Worm (Caenorhabditis elegans): ENCODE measurements around the gene C45B11.2.

The C45B11.2 gene

DNA sequence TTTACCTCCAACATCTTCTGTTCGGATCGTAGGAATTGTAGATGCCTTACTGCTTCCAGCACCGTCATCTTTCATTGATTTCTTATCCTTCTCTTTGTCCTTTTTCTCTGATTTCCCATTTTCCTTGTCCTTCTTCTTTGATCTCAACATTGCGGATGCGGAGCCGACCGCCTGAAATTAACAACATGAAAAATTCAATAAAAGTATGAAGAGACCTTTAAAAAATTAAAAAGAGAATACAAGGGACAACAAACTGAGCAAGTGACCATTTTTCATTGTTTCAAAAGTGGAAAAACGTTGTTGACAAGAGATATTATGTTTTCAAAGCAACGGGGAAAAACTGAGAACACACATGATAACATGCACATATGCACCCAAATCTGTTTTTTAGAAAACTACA is 11.8 kb upstream of the C45B11.2 start:
- no peak for TF ChIP-seq tbx-11 (GFP tag; IDR thresholded peaks at IDR 0.05)
- no peak for TF ChIP-seq hmbx-1 (tag; optimal IDR thresholded peaks at IDR 0.05)
- TF ChIP-seq scrt-1 (GFP tag; IDR thresholded peaks at IDR 0.05) = no peak
- TF ChIP-seq tra-4 (tag; optimal IDR thresholded peaks at IDR 0.05) = no peak
- no peak for TF ChIP-seq flt-1 (GFP tag; IDR thresholded peaks at IDR 0.05)
- no peak for TF ChIP-seq sea-1 (GFP tag; conservative IDR thresholded peaks at IDR 0.05)
- no peak for TF ChIP-seq ets-7 (tag; optimal IDR thresholded peaks at IDR 0.05)
- no peak for TF ChIP-seq ama-1 (optimal IDR thresholded peaks at IDR 0.05)
- no peak for TF ChIP-seq ceh-13 (GFP tag; optimal IDR thresholded peaks at IDR 0.05)
- TF ChIP-seq ceh-36 (tag; optimal IDR thresholded peaks at IDR 0.05) = no peak
- no peak for TF ChIP-seq B0310.2 (tag; optimal IDR thresholded peaks at IDR 0.05)
- TF ChIP-seq pes-1 (GFP tag; IDR thresholded peaks at IDR 0.05) = no peak
- no peak for TF ChIP-seq hnd-1 (tag; optimal IDR thresholded peaks at IDR 0.05)
- TF ChIP-seq aly-1 (tag; optimal IDR thresholded peaks at IDR 0.05) = no peak
- TF ChIP-seq F13C5.2 (tag; optimal IDR thresholded peaks at IDR 0.05) = no peak

DNA sequence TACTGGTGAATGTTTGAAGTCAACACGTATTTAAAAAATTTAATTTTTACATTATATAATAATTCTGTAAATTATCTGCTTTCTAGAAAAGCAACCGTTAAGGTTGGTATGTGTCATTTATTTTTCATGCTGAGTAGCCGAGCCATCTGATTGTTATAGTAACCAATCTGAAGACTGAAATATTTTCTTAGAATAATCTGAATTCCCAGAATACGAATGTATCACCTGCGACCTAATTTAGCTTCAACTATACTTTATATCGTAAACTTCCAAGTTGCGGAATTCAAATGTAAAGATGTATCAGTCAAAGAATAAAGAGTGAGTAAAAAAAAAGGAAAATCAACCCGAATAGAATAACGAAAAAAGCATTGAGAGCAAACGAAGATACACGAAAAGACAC is 9.3 kb upstream of the C45B11.2 start:
- TF ChIP-seq scrt-1 (GFP tag; IDR thresholded peaks at IDR 0.05) (no peak), flt-1 (GFP tag; IDR thresholded peaks at IDR 0.05) (no peak), tbx-11 (GFP tag; IDR thresholded peaks at IDR 0.05) (no peak), tra-4 (tag; optimal IDR thresholded peaks at IDR 0.05) (no peak)

DNA sequence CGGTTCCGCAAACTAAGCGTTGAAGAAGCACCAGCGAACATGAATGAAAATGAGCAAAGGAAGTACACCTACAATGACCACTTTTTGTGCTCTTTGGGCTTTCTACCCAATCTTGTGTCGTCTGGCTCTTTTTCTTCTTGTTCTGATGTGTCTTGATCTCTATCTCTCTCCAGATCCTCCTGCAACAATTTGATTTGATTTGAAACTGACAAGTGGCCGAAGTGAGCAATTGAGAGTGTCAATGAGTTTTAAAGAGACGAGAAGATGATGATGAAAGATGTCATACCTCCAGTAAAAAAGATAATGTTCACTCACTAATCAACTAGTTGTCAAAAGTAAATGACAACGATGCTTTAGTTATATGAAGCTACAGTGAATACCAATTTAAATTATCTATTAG is 7.8 kb upstream of the C45B11.2 start, which contains the start of gene pptr-2:
Gene pptr-2 (minus strand): TSS at position 184 of the 400 bp plus-strand sequence.
- no peak for TF ChIP-seq ets-7 (tag; optimal IDR thresholded peaks at IDR 0.05)
- TF ChIP-seq hmg-4 (GFP tag; optimal IDR thresholded peaks at IDR 0.05) = no peak
- TF ChIP-seq ceh-36 (tag; optimal IDR thresholded peaks at IDR 0.05) = no peak
- TF ChIP-seq ceh-13 (GFP tag; optimal IDR thresholded peaks at IDR 0.05) = no peak
- no peak for TF ChIP-seq ama-1 (optimal IDR thresholded peaks at IDR 0.05)
- TF ChIP-seq hmbx-1 (tag; optimal IDR thresholded peaks at IDR 0.05) = no peak
- TF ChIP-seq hnd-1 (tag; optimal IDR thresholded peaks at IDR 0.05) = no peak
- no peak for TF ChIP-seq B0310.2 (tag; optimal IDR thresholded peaks at IDR 0.05)
- no peak for TF ChIP-seq aly-1 (tag; optimal IDR thresholded peaks at IDR 0.05)
- no peak for TF ChIP-seq tbx-11 (GFP tag; IDR thresholded peaks at IDR 0.05)
- no peak for TF ChIP-seq sea-1 (GFP tag; conservative IDR thresholded peaks at IDR 0.05)
- TF ChIP-seq pes-1 (GFP tag; IDR thresholded peaks at IDR 0.05) = no peak
- no peak for TF ChIP-seq scrt-1 (GFP tag; IDR thresholded peaks at IDR 0.05)
- TF ChIP-seq F13C5.2 (tag; optimal IDR thresholded peaks at IDR 0.05) = no peak
- no peak for TF ChIP-seq tra-4 (tag; optimal IDR thresholded peaks at IDR 0.05)
- no peak for TF ChIP-seq flt-1 (GFP tag; IDR thresholded peaks at IDR 0.05)
- no peak for TF ChIP-seq tbx-37 (GFP tag; conservative IDR thresholded peaks at IDR 0.05)

DNA sequence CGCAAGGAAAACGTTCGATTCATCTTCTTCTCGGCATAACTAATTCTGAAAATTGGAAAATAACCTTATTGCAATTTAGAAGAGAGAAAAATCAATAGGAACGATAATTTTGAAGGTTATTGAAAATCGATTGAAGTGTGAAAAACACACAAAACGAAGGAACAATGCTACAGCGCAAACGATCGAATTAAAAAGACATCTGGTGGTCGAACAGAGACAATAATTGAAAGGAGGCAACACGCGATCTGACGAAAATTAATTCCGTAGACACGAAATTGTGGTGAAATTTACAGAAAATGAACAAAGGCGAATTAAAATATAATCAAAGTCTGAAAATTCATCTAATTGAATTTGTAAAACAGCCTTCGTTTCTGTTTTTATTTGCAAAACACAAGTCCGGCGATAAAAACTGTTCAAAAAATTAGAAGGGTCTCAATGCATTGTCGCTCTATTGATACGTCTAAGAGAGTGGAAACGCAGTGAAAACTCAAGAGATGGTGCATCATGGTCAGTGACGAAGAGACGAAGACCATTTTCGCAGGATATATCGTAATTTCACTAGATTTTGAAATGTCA is 3.0 kb upstream of the C45B11.2 start, which contains the start of gene pak-2:
Gene pak-2 (minus strand): TSS at position 51 of the 576 bp plus-strand sequence.
- TF ChIP-seq ama-1 (optimal IDR thresholded peaks at IDR 0.05) (no peak), scrt-1 (GFP tag; IDR thresholded peaks at IDR 0.05) (no peak), B0310.2 (tag; optimal IDR thresholded peaks at IDR 0.05) (peak; percentile 38), aly-1 (tag; optimal IDR thresholded peaks at IDR 0.05) (no peak), tbx-37 (GFP tag; conservative IDR thresholded peaks at IDR 0.05) (0 out of 2 replicates have a peak, but pooled peaks have one; percentile 22), ceh-36 (tag; optimal IDR thresholded peaks at IDR 0.05) (no peak), F13C5.2 (tag; optimal IDR thresholded peaks at IDR 0.05) (peak; percentile 82), ets-7 (tag; optimal IDR thresholded peaks at IDR 0.05) (peak; percentile 74), tbx-11 (GFP tag; IDR thresholded peaks at IDR 0.05) (no peak), flt-1 (GFP tag; IDR thresholded peaks at IDR 0.05) (no peak), ceh-13 (GFP tag; optimal IDR thresholded peaks at IDR 0.05) (peak; percentile 25), hnd-1 (tag; optimal IDR thresholded peaks at IDR 0.05) (peak; percentile 25), hmg-4 (GFP tag; optimal IDR thresholded peaks at IDR 0.05) (no peak)

DNA sequence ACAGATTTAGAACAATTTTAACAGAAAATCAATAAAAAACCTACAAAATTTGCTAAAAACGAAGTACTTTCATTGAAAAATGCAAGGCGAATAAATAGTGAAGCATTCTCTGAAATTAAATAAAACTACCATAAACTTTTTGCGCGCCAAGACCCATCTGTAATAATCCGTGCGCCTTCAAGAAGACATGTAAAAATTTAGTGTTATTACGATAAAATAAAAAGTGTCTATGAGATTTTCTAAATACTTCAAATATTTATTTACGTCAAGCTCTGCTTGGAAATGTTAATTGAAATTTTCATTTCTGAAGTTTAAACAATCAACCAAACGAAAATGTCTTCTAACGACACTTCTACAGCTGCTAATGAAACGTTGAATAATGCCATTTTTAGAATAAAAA is 2.5 kb upstream of the C45B11.2 start, which contains the start of gene C45B11.9:
Gene C45B11.9 (plus strand): TSS at position 301 of the 400 bp plus-strand sequence.
- TF ChIP-seq pes-1 (GFP tag; IDR thresholded peaks at IDR 0.05) (no peak), tra-4 (tag; optimal IDR thresholded peaks at IDR 0.05) (no peak), F13C5.2 (tag; optimal IDR thresholded peaks at IDR 0.05) (no peak), flt-1 (GFP tag; IDR thresholded peaks at IDR 0.05) (no peak), ama-1 (optimal IDR thresholded peaks at IDR 0.05) (no peak), aly-1 (tag; optimal IDR thresholded peaks at IDR 0.05) (no peak), hmg-4 (GFP tag; optimal IDR thresholded peaks at IDR 0.05) (no peak), hmbx-1 (tag; optimal IDR thresholded peaks at IDR 0.05) (no peak), ceh-36 (tag; optimal IDR thresholded peaks at IDR 0.05) (no peak), ets-7 (tag; optimal IDR thresholded peaks at IDR 0.05) (no peak), ceh-13 (GFP tag; optimal IDR thresholded peaks at IDR 0.05) (no peak), tbx-37 (GFP tag; conservative IDR thresholded peaks at IDR 0.05) (no peak), hnd-1 (tag; optimal IDR thresholded peaks at IDR 0.05) (no peak), B0310.2 (tag; optimal IDR thresholded peaks at IDR 0.05) (no peak), tbx-11 (GFP tag; IDR thresholded peaks at IDR 0.05) (no peak), scrt-1 (GFP tag; IDR thresholded peaks at IDR 0.05) (no peak), sea-1 (GFP tag; conservative IDR thresholded peaks at IDR 0.05) (no peak)

DNA sequence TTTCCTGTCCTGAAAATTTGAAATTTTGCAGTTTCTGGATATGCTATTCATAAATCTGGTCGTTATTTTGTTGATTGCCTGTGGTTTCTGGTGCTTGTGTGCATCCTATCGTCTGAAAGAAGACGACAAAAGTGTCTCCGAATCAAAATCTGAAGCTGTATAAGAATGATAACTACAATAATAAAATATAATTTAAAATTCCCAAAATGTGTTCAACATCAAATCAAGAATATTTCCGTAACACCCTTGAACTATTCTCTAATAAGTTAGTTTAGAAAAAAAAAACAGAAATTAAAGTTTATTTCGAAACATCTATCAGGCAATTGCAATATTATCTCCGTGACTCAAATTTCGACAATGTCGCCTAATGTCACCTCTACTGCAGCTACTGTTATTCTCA is 2.0 kb upstream of the C45B11.2 start, which contains the start of gene C45B11.8:
Gene C45B11.8 (plus strand): TSS at position 301 of the 400 bp plus-strand sequence.
- no peak for TF ChIP-seq tbx-37 (GFP tag; conservative IDR thresholded peaks at IDR 0.05)
- TF ChIP-seq ceh-36 (tag; optimal IDR thresholded peaks at IDR 0.05) = no peak
- no peak for TF ChIP-seq hmbx-1 (tag; optimal IDR thresholded peaks at IDR 0.05)
- TF ChIP-seq ets-7 (tag; optimal IDR thresholded peaks at IDR 0.05) = no peak
- no peak for TF ChIP-seq aly-1 (tag; optimal IDR thresholded peaks at IDR 0.05)
- no peak for TF ChIP-seq scrt-1 (GFP tag; IDR thresholded peaks at IDR 0.05)
- TF ChIP-seq tbx-11 (GFP tag; IDR thresholded peaks at IDR 0.05) = no peak
- no peak for TF ChIP-seq ama-1 (optimal IDR thresholded peaks at IDR 0.05)
- no peak for TF ChIP-seq hnd-1 (tag; optimal IDR thresholded peaks at IDR 0.05)
- TF ChIP-seq sea-1 (GFP tag; conservative IDR thresholded peaks at IDR 0.05) = no peak
- no peak for TF ChIP-seq pes-1 (GFP tag; IDR thresholded peaks at IDR 0.05)
- TF ChIP-seq F13C5.2 (tag; optimal IDR thresholded peaks at IDR 0.05) = no peak
- no peak for TF ChIP-seq B0310.2 (tag; optimal IDR thresholded peaks at IDR 0.05)
- TF ChIP-seq tra-4 (tag; optimal IDR thresholded peaks at IDR 0.05) = no peak

DNA sequence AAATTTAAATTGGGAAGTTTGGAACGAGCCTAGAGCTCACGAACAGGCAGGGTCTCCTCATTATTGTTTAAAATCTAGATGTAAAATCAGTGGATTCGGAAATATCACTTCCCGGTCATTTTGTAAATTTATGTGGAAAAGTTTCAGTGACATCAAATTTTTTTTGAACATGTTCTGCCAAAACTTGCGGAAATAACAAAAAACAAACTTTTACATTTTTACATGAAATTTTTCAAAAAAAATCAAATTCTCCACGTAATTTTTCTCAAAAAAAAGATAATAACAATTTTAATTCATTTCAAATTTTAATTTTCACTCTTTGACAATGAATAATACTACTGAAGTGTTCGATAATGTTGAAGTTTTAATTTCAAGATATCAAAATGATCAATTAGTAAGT is 1.0 kb upstream of the C45B11.2 start, which contains the start of gene C45B11.5:
Gene C45B11.5 (plus strand): TSS at position 301 of the 400 bp plus-strand sequence.
- TF ChIP-seq scrt-1 (GFP tag; IDR thresholded peaks at IDR 0.05) (no peak), sea-1 (GFP tag; conservative IDR thresholded peaks at IDR 0.05) (no peak), flt-1 (GFP tag; IDR thresholded peaks at IDR 0.05) (no peak), tra-4 (tag; optimal IDR thresholded peaks at IDR 0.05) (no peak), ceh-13 (GFP tag; optimal IDR thresholded peaks at IDR 0.05) (no peak), ceh-36 (tag; optimal IDR thresholded peaks at IDR 0.05) (no peak), hmbx-1 (tag; optimal IDR thresholded peaks at IDR 0.05) (no peak), pes-1 (GFP tag; IDR thresholded peaks at IDR 0.05) (no peak), hmg-4 (GFP tag; optimal IDR thresholded peaks at IDR 0.05) (no peak), tbx-11 (GFP tag; IDR thresholded peaks at IDR 0.05) (no peak), tbx-37 (GFP tag; conservative IDR thresholded peaks at IDR 0.05) (no peak), B0310.2 (tag; optimal IDR thresholded peaks at IDR 0.05) (no peak), ama-1 (optimal IDR thresholded peaks at IDR 0.05) (no peak), aly-1 (tag; optimal IDR thresholded peaks at IDR 0.05) (no peak), F13C5.2 (tag; optimal IDR thresholded peaks at IDR 0.05) (no peak), hnd-1 (tag; optimal IDR thresholded peaks at IDR 0.05) (no peak), ets-7 (tag; optimal IDR thresholded peaks at IDR 0.05) (no peak)

All from whole organism, early embryonic.